Worm (Caenorhabditis elegans): ENCODE data around the gene ceh-33.
A peak's percentile ranks its signal among the peaks of the same experiment; 100 is the strongest.

The ceh-33 gene

ce11 chrV:5297740-5298139 lies 26.7 kb downstream of the ceh-33 start:
- no peak for TF ChIP-seq flt-1 (GFP tag; IDR thresholded peaks at IDR 0.05)
- TF ChIP-seq ama-1 (optimal IDR thresholded peaks at IDR 0.05): no peak
- no peak for TF ChIP-seq ets-7 (tag; optimal IDR thresholded peaks at IDR 0.05)
- no peak for TF ChIP-seq pes-1 (GFP tag; IDR thresholded peaks at IDR 0.05)

DNA sequence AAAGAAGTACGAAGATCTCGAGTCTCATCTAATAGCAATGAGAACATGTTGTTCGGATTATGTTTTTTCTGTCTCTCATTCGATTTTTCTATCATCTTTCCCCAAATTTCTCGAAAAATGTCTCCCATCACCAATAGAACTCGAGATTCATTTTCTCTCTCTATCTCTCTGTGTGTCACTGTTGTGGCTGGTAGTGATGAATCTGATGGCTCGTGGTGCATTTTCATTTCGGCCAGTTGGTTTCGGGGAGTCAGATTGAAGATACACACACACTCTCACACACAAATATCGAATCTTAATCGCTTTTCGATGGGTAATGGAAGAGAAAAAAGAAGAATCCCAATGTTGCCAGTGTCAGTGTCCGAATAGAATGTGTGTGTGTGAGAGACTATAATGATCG lies 28.5 kb downstream of the ceh-33 start:
- TF ChIP-seq hnd-1 (tag; optimal IDR thresholded peaks at IDR 0.05): no peak
- no peak for TF ChIP-seq flt-1 (GFP tag; IDR thresholded peaks at IDR 0.05)
- TF ChIP-seq tbx-37 (GFP tag; conservative IDR thresholded peaks at IDR 0.05): no peak
- TF ChIP-seq tbx-11 (GFP tag; IDR thresholded peaks at IDR 0.05): no peak
- TF ChIP-seq F13C5.2 (tag; optimal IDR thresholded peaks at IDR 0.05): no peak
- TF ChIP-seq hmbx-1 (tag; optimal IDR thresholded peaks at IDR 0.05): no peak
- no peak for TF ChIP-seq ceh-13 (GFP tag; optimal IDR thresholded peaks at IDR 0.05)
- no peak for TF ChIP-seq B0310.2 (tag; optimal IDR thresholded peaks at IDR 0.05)
- TF ChIP-seq sea-1 (GFP tag; conservative IDR thresholded peaks at IDR 0.05): no peak
- no peak for TF ChIP-seq hmg-4 (GFP tag; optimal IDR thresholded peaks at IDR 0.05)
- TF ChIP-seq scrt-1 (GFP tag; IDR thresholded peaks at IDR 0.05): no peak
- TF ChIP-seq aly-1 (tag; optimal IDR thresholded peaks at IDR 0.05): no peak
- TF ChIP-seq pes-1 (GFP tag; IDR thresholded peaks at IDR 0.05): no peak
- TF ChIP-seq ama-1 (optimal IDR thresholded peaks at IDR 0.05): no peak
- TF ChIP-seq ceh-36 (tag; optimal IDR thresholded peaks at IDR 0.05): no peak

ce11 chrV:5288676-5289075 lies 35.8 kb downstream of the ceh-33 start:
- TF ChIP-seq sea-1 (GFP tag; conservative IDR thresholded peaks at IDR 0.05): no peak
- no peak for TF ChIP-seq tbx-37 (GFP tag; conservative IDR thresholded peaks at IDR 0.05)
- TF ChIP-seq scrt-1 (GFP tag; IDR thresholded peaks at IDR 0.05): no peak
- TF ChIP-seq hmbx-1 (tag; optimal IDR thresholded peaks at IDR 0.05): no peak

DNA sequence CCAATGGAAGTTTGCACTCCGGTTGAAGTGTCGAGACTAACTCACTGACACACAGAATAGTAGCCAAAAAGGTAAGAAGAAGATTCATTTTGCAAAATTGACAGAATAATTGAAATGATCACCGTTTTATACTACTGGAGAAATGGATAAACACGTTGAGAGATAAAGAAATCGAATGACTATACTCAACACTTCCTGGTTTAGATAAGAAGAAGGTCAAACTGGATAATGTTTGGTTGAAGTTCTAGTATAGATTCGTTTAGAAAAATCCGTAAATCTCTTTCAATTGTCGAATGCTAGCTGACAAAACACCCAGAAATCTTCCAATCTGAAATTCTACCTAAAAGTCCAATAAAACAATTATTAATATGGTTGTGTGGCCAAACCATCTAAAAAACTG lies 37.2 kb downstream of the ceh-33 start, which contains the start of gene Y49G5A.1:
TSS of gene Y49G5A.1 (minus strand) at position 101 of the 400 bp plus-strand sequence.
- TF ChIP-seq tbx-37 (GFP tag; conservative IDR thresholded peaks at IDR 0.05) (no peak), ets-7 (tag; optimal IDR thresholded peaks at IDR 0.05) (no peak), scrt-1 (GFP tag; IDR thresholded peaks at IDR 0.05) (no peak), ceh-36 (tag; optimal IDR thresholded peaks at IDR 0.05) (no peak), aly-1 (tag; optimal IDR thresholded peaks at IDR 0.05) (no peak), tra-4 (tag; optimal IDR thresholded peaks at IDR 0.05) (no peak), pes-1 (GFP tag; IDR thresholded peaks at IDR 0.05) (no peak), ceh-13 (GFP tag; optimal IDR thresholded peaks at IDR 0.05) (no peak), B0310.2 (tag; optimal IDR thresholded peaks at IDR 0.05) (no peak), ama-1 (optimal IDR thresholded peaks at IDR 0.05) (no peak), flt-1 (GFP tag; IDR thresholded peaks at IDR 0.05) (no peak), hmg-4 (GFP tag; optimal IDR thresholded peaks at IDR 0.05) (no peak), sea-1 (GFP tag; conservative IDR thresholded peaks at IDR 0.05) (no peak), hmbx-1 (tag; optimal IDR thresholded peaks at IDR 0.05) (no peak), F13C5.2 (tag; optimal IDR thresholded peaks at IDR 0.05) (no peak), hnd-1 (tag; optimal IDR thresholded peaks at IDR 0.05) (no peak), tbx-11 (GFP tag; IDR thresholded peaks at IDR 0.05) (no peak)

ce11 chrV:5284270-5284980 lies 40.0 kb downstream of the ceh-33 start:
- peak; percentile 25 for TF ChIP-seq ceh-13 (GFP tag; optimal IDR thresholded peaks at IDR 0.05)
- peak; percentile 74 for TF ChIP-seq hmg-4 (GFP tag; optimal IDR thresholded peaks at IDR 0.05)
- TF ChIP-seq tra-4 (tag; optimal IDR thresholded peaks at IDR 0.05): peak; percentile 53
- peak; percentile 12 for TF ChIP-seq ceh-36 (tag; optimal IDR thresholded peaks at IDR 0.05)
- TF ChIP-seq ets-7 (tag; optimal IDR thresholded peaks at IDR 0.05): peak; percentile 34

DNA sequence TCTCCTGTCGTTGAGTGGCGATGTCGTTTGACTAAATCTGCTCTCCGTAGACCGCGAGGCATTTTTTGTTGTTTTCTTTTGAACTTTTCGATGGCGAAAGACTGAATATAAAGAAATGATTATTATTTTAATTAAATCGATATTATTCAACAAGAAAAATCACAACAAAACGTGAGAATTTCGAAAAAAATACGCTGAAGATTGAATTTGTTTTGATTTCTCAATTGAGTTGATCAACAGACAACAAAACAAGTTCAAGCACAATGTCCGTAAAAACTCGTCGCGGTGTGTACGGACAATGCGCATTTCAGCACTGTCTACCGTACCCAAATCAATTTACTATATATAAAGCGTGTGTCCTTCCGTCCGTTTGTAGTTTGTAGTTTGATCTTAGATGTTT lies 46.5 kb downstream of the ceh-33 start, which contains the start of gene B0238.9:
TSS of gene B0238.9 (minus strand) at position 101 of the 400 bp plus-strand sequence.
- TF ChIP-seq ceh-36 (tag; optimal IDR thresholded peaks at IDR 0.05) (no peak), tbx-37 (GFP tag; conservative IDR thresholded peaks at IDR 0.05) (no peak)

ce11 chrV:5275426-5276007 lies 48.9 kb downstream of the ceh-33 start:
- 0 out of 2 replicates have a peak, but pooled peaks have one; percentile 14 for TF ChIP-seq pes-1 (GFP tag; IDR thresholded peaks at IDR 0.05)
- no peak for TF ChIP-seq sea-1 (GFP tag; conservative IDR thresholded peaks at IDR 0.05)

- TF ChIP-seq tbx-11 (GFP tag; IDR thresholded peaks at IDR 0.05) (0 out of 2 replicates have a peak, but pooled peaks have one; percentile 55), ceh-36 (tag; optimal IDR thresholded peaks at IDR 0.05) (no peak), F13C5.2 (tag; optimal IDR thresholded peaks at IDR 0.05) (peak; percentile 27), pes-1 (GFP tag; IDR thresholded peaks at IDR 0.05) (peak; percentile 60; the same call in 1 of the 2 replicates), ets-7 (tag; optimal IDR thresholded peaks at IDR 0.05) (no peak)
Observed at ce11 chrV:5274974-5275373, 49.5 kb downstream of the ceh-33 start.

DNA sequence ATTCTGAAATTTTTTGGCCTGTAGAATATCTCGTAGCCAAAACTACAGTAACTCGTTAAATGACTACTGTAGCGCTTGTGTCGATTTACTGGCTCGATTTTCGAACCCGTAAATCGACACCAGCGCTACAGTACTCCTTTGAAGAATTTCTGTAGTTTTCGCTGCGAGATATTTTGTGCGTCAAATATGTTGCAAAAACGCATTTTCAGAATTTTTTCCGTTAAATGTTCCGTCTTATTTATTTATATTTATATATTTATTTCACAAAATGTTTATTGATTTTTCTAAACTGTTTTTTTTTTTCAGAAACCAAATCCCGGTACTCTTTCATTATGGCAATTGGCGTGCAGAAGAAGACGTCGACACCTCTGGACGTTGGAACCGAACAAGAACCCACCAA lies 50.7 kb downstream of the ceh-33 start, which contains the start of gene natc-2:
TSS of gene natc-2 (plus strand) at position 301 of the 400 bp plus-strand sequence.
- TF ChIP-seq sea-1 (GFP tag; conservative IDR thresholded peaks at IDR 0.05) (no peak), hmg-4 (GFP tag; optimal IDR thresholded peaks at IDR 0.05) (no peak), hnd-1 (tag; optimal IDR thresholded peaks at IDR 0.05) (no peak), F13C5.2 (tag; optimal IDR thresholded peaks at IDR 0.05) (no peak), tra-4 (tag; optimal IDR thresholded peaks at IDR 0.05) (no peak), hmbx-1 (tag; optimal IDR thresholded peaks at IDR 0.05) (no peak), scrt-1 (GFP tag; IDR thresholded peaks at IDR 0.05) (no peak)

Data from whole organism, early embryonic.